Worm (Caenorhabditis elegans): ENCODE data around the gene M01F1.9.

- TF ChIP-seq pha-4 (tag; optimal IDR thresholded peaks at IDR 0.05) (no peak), hlh-30 (tag; optimal IDR thresholded peaks at IDR 0.05; ENCODE audit: insufficient read depth) (no peak), unc-86 (tag; optimal IDR thresholded peaks at IDR 0.05) (no peak), ama-1 (optimal IDR thresholded peaks at IDR 0.05) (no peak), mec-3 (tag; optimal IDR thresholded peaks at IDR 0.05; ENCODE audit: borderline replicate concordance) (no peak), elt-2 (tag; optimal IDR thresholded peaks at IDR 0.05) (no peak)
These were observed 17.9 kb downstream of the M01F1.9 start for ce11 chrIII:3480950-3481349.

Data from whole organism, late embryonic.